Worm (Caenorhabditis elegans) whole organism, late embryonic: ENCODE measurements around the gene Y70G10A.3.

ENCODE experiments used
- C38D4.7 ChIP-seq: fragments of 200-800 bp; sonication (Bioruptor generic); optimal IDR thresholded peaks from 2 replicates; lab custom pipeline; 2018; ENCODE audit warnings: mild to moderate bottlenecking, missing genetic modification characterization, moderate library complexity, missing compliant biosample characterization
- F13H6.1 ChIP-seq: sonication (generic microtip); optimal IDR thresholded peaks from 2 replicates; lab custom pipeline; 2016; ENCODE audit warnings: missing genetic modification characterization, missing compliant biosample characterization
- T23F11.4 ChIP-seq: fragments of 200-800 bp; sonication (Bioruptor generic); optimal IDR thresholded peaks from 2 replicates; lab custom pipeline; 2018; ENCODE audit warnings: mild to moderate bottlenecking, missing genetic modification characterization, missing compliant biosample characterization
- ahr-1 ChIP-seq: sonication (generic microtip); optimal IDR thresholded peaks from 2 replicates; lab custom pipeline; 2016; ENCODE audit warnings: missing genetic modification characterization, missing compliant biosample characterization
- ama-1 ChIP-seq: fragments of 150-350 bp; optimal IDR thresholded peaks from 2 replicates; lab custom pipeline; 2014
- ceh-18 ChIP-seq: sonication (generic microtip); optimal IDR thresholded peaks from 2 replicates; lab custom pipeline; 2016; ENCODE audit warnings: missing genetic modification characterization, missing compliant biosample characterization
- ceh-19 ChIP-seq: fragments of 200-800 bp; sonication (Bioruptor generic); optimal IDR thresholded peaks from 2 replicates; lab custom pipeline; 2018; ENCODE audit warnings: mild to moderate bottlenecking, missing genetic modification characterization, missing compliant biosample characterization
- ceh-24 ChIP-seq: sonication (generic microtip); optimal IDR thresholded peaks from 2 replicates; lab custom pipeline; 2016; ENCODE audit warnings: mild to moderate bottlenecking, missing genetic modification characterization, missing compliant biosample characterization
- ceh-30 ChIP-seq: fragments of 150-350 bp; optimal IDR thresholded peaks from 2 replicates; lab custom pipeline; 2014; ENCODE audit warnings: missing biosample characterization, missing genetic modification characterization
- ceh-6 ChIP-seq: fragments of 200-800 bp; sonication (Bioruptor generic); optimal IDR thresholded peaks from 2 replicates; lab custom pipeline; 2018; ENCODE audit warnings: mild to moderate bottlenecking, missing genetic modification characterization, missing compliant biosample characterization
- ceh-9 ChIP-seq: sonication (generic microtip); optimal IDR thresholded peaks from 2 replicates; lab custom pipeline; 2016; ENCODE audit warnings: mild to moderate bottlenecking, missing genetic modification characterization, inconsistent platforms, missing compliant biosample characterization
- elt-2 ChIP-seq: sonication (generic microtip); optimal IDR thresholded peaks from 2 replicates; lab custom pipeline; 2016; ENCODE audit warnings: missing genetic modification reagents, missing genetic modification characterization, missing compliant biosample characterization
- elt-4 ChIP-seq: sonication (generic microtip); optimal IDR thresholded peaks from 2 replicates; lab custom pipeline; 2016; ENCODE audit warnings: missing genetic modification characterization, missing compliant biosample characterization
- ets-4 ChIP-seq: sonication (generic microtip); optimal IDR thresholded peaks from 2 replicates; lab custom pipeline; 2016; ENCODE audit warnings: missing genetic modification characterization, missing compliant biosample characterization
- eyg-1 ChIP-seq: sonication (generic microtip); optimal IDR thresholded peaks from 2 replicates; lab custom pipeline; 2016; ENCODE audit warnings: missing genotype, missing genetic modification characterization, missing compliant biosample characterization
- fkh-6 ChIP-seq: sonication (generic microtip); optimal IDR thresholded peaks from 2 replicates; lab custom pipeline; 2016; ENCODE audit warnings: missing genetic modification characterization, missing compliant biosample characterization
- hlh-15 ChIP-seq: sonication (generic microtip); optimal IDR thresholded peaks from 2 replicates; lab custom pipeline; 2016; ENCODE audit warnings: missing genetic modification characterization, missing compliant biosample characterization
- lin-11 ChIP-seq: fragments of 200-800 bp; sonication (Bioruptor generic); optimal IDR thresholded peaks from 2 replicates; lab custom pipeline; 2018; ENCODE audit warnings: mild to moderate bottlenecking, missing genetic modification characterization, missing compliant biosample characterization
- nfya-1 ChIP-seq: sonication (generic microtip); optimal IDR thresholded peaks from 2 replicates; lab custom pipeline; 2017; ENCODE audit warnings: missing genetic modification characterization, mild to moderate bottlenecking, missing compliant biosample characterization, antibody characterized with exemption, moderate library complexity
- npax-4 ChIP-seq: sonication (generic microtip); optimal IDR thresholded peaks from 2 replicates; lab custom pipeline; 2016; ENCODE audit warnings: missing genetic modification characterization, missing compliant biosample characterization
- pax-1 ChIP-seq: fragments of 150-350 bp; optimal IDR thresholded peaks from 2 replicates; lab custom pipeline; 2014; ENCODE audit warnings: missing biosample characterization, missing genetic modification characterization
- pha-2 ChIP-seq: sonication (generic microtip); optimal IDR thresholded peaks from 2 replicates; lab custom pipeline; 2017; ENCODE audit warnings: mild to moderate bottlenecking, missing genetic modification characterization, missing compliant biosample characterization
- ref-2 ChIP-seq: sonication (generic microtip); optimal IDR thresholded peaks from 2 replicates; lab custom pipeline; 2016; ENCODE audit warnings: missing genetic modification characterization, missing compliant biosample characterization
- rnt-1 ChIP-seq: sonication (generic microtip); optimal IDR thresholded peaks from 2 replicates; lab custom pipeline; 2016; ENCODE audit warnings: missing genetic modification characterization, missing compliant biosample characterization
- sdc-2 ChIP-seq: sonication (generic microtip); optimal IDR thresholded peaks from 2 replicates; lab custom pipeline; 2016; ENCODE audit warnings: missing genotype, missing genetic modification characterization, missing compliant biosample characterization
- sox-2 ChIP-seq: fragments of 200-800 bp; sonication (Bioruptor generic); IDR thresholded peaks from 2 replicates; pipeline ENCODE4 v1.3.6; 2022; ENCODE audit warnings: missing genetic modification reagents, missing genetic modification characterization, missing compliant biosample characterization
- syd-9 ChIP-seq: sonication (generic microtip); optimal IDR thresholded peaks from 2 replicates; lab custom pipeline; 2016; ENCODE audit warnings: mild to moderate bottlenecking, missing genetic modification characterization, moderate library complexity, missing compliant biosample characterization
- tbx-7 ChIP-seq: sonication (generic microtip); optimal IDR thresholded peaks from 2 replicates; lab custom pipeline; 2016; ENCODE audit warnings: missing genotype, missing genetic modification characterization, missing compliant biosample characterization
- unc-42 ChIP-seq: sonication (generic microtip); optimal IDR thresholded peaks from 2 replicates; lab custom pipeline; 2016; ENCODE audit warnings: missing genotype, missing genetic modification characterization, missing compliant biosample characterization
- unc-55 ChIP-seq: sonication (generic microtip); optimal IDR thresholded peaks from 2 replicates; lab custom pipeline; 2017; ENCODE audit warnings: missing biosample characterization, missing genetic modification reagents, missing genetic modification characterization

Y70G10A.3 gene

ce11 chrIII:10238448-10239154 lies at the start of gene Y70G10A.3:
Y70G10A.3 (plus strand) TSS chrIII:10239104.
- TF ChIP-seq pax-1 (tag; lab: Kevin White, UChicago) (no peak), ref-2 (tag; lab: Kevin White, UChicago) (no peak), C38D4.7 (GFP tag; lab: Kevin White, UChicago) (no peak), ceh-24 (tag; lab: Kevin White, UChicago) (no peak)

ce11 chrIII:10194569-10194968 lies 44.3 kb upstream of the Y70G10A.3 start:
- TF ChIP-seq T23F11.4 (GFP tag; lab: Kevin White, UChicago) (no peak), nfya-1 (tag; lab: Kevin White, UChicago) (peak; percentile 48), sox-2 (GFP tag; lab: Robert Waterston, UW) (no peak), ceh-6 (GFP tag; lab: Kevin White, UChicago) (no peak), rnt-1 (tag; lab: Kevin White, UChicago) (no peak), ama-1 (lab: Kevin White, UChicago) (no peak), tbx-7 (tag; lab: Kevin White, UChicago) (no peak)

DNA sequence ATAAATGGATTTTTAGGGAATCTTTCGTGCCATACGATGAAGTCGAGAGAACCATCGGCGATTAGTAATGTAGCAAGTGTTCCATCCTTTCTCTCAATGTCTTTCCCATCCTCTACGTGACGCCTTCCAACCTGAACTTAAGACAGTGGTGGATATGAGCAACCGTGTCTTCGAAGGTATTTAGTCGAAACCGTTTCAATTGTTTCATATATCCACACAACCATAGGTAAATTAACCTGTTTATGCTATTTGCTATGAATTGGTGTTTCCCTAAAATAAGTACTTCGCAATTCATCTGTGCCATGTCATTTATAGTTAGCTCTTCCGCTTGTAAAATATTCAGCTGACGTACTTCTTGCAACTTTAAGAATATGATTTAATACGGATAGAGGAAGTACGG lies 43.0 kb upstream of the Y70G10A.3 start:
- TF ChIP-seq ref-2 (tag; lab: Kevin White, UChicago) = no peak
- no peak for TF ChIP-seq ceh-19 (GFP tag; lab: Kevin White, UChicago)
- TF ChIP-seq syd-9 (tag; lab: Kevin White, UChicago) = no peak
- TF ChIP-seq unc-42 (tag; lab: Kevin White, UChicago) = no peak
- no peak for TF ChIP-seq ceh-18
- no peak for TF ChIP-seq fkh-6 (tag; lab: Kevin White, UChicago)
- TF ChIP-seq sdc-2 (tag; lab: Kevin White, UChicago) = no peak
- TF ChIP-seq ceh-24 (tag; lab: Kevin White, UChicago) = no peak
- TF ChIP-seq F13H6.1 (tag; lab: Kevin White, UChicago) = no peak
- no peak for TF ChIP-seq pha-2 (tag; lab: Kevin White, UChicago)
- TF ChIP-seq elt-4 (tag; lab: Kevin White, UChicago) = no peak
- TF ChIP-seq C38D4.7 (GFP tag; lab: Kevin White, UChicago) = no peak
- no peak for TF ChIP-seq ahr-1 (tag; lab: Kevin White, UChicago)
- no peak for TF ChIP-seq ceh-9 (tag; lab: Kevin White, UChicago)
- TF ChIP-seq sox-2 (GFP tag; lab: Robert Waterston, UW) = no peak
- no peak for TF ChIP-seq ceh-30

DNA sequence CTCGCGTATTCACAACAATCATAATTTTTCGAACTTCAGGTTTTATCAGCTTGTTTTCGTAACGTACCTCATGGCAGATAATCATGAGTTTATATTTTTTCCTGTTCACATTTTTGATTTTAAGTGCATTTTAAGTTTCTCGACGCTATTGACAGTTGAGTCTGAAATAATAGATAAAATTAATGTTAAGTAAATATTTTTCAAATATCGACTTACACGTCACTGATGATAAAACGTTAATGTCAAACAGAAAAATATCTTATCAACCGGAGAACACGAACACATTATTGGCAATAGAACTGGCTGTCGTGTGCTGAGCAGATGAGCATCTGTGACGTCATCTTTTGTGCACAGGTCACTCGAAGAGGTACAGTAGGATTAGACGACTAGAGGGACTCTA lies 42.1 kb upstream of the Y70G10A.3 start:
- TF ChIP-seq rnt-1 (tag; lab: Kevin White, UChicago) (no peak), elt-2 (tag; lab: Kevin White, UChicago) (peak; percentile 82)

- no peak for TF ChIP-seq hlh-15 (tag; lab: Kevin White, UChicago)
- no peak for TF ChIP-seq unc-55 (GFP tag; lab: Kevin White, UChicago)
- TF ChIP-seq eyg-1 (tag; lab: Kevin White, UChicago) = no peak
- TF ChIP-seq npax-4 (tag; lab: Kevin White, UChicago) = no peak
- no peak for TF ChIP-seq ets-4 (tag; lab: Kevin White, UChicago)
Measured at ce11 chrIII:10197416-10197815, 41.5 kb upstream of the Y70G10A.3 start, which contains the start of gene dod-6. dod-6 (plus strand) TSS chrIII:10197716.

DNA sequence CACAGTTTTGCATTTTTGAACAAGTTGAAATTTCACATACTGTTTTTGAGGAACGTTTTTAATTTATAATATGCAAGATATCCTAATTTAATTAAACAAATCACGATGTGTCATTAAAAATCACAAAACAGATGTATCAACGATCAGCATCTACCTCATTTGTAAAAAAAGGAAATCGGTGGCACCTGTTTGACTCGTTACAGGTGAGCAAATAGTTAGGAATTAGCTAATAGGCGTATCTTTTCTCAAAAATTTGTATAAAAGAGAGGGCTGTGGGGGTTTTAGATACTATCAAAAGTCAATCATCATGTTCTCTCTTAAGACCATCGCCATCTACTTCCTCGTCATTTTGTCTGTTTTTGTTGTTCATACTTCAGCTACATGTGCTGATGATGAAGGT lies 39.9 kb upstream of the Y70G10A.3 start, which contains the start of gene T20G5.8:
T20G5.8 (plus strand) TSS at position 301 of the 400 bp plus-strand sequence.
- TF ChIP-seq sox-2 (GFP tag; lab: Robert Waterston, UW) (no peak), lin-11 (no peak)
